Fruit fly (Drosophila melanogaster): Measurements from ENCODE around the gene CG43050.

Gene CG43050

dm6 chr2L:13145035-13145683 is 26.1 kb downstream of the CG43050 start (continued):
- TF ChIP-seq prd (optimal IDR thresholded peaks at IDR 0.05), result no peak
- peak; percentile 82 for TF ChIP-seq prd (GFP tag; IDR thresholded peaks at IDR 0.05)
- no peak for TF ChIP-seq bbx (GFP tag; IDR thresholded peaks at IDR 0.05; ENCODE audit: partially characterized antibody)
- TF ChIP-seq CG12299 (tag; optimal IDR thresholded peaks at IDR 0.05), result peak; percentile 15
- TF ChIP-seq CG3065 (GFP tag; optimal IDR thresholded peaks at IDR 0.05), result no peak
- TF ChIP-seq CG8765 (GFP tag; IDR thresholded peaks at IDR 0.05), result no peak
- TF ChIP-seq seq (GFP tag; IDR thresholded peaks at IDR 0.05), result peak; percentile 61; the same call in 1 of the 2 replicates
- peak; percentile 60 for TF ChIP-seq Camta (GFP tag; optimal IDR thresholded peaks at IDR 0.05)
- TF ChIP-seq grau (tag; optimal IDR thresholded peaks at IDR 0.05), result peak; percentile 85
- peak; percentile 73 for TF ChIP-seq Hmr (GFP tag; optimal IDR thresholded peaks at IDR 0.05)
- peak; percentile 49; the same call in 1 of the 2 replicates for TF ChIP-seq CG43689 (GFP tag; IDR thresholded peaks at IDR 0.05)
- TF ChIP-seq maf-S (GFP tag; optimal IDR thresholded peaks at IDR 0.05), result peak; percentile 78
- no peak for TF ChIP-seq wek (GFP tag; optimal IDR thresholded peaks at IDR 0.05)
- no peak for TF ChIP-seq CG34224 (GFP tag; IDR thresholded peaks at IDR 0.05; ENCODE audit: partially characterized antibody)
- TF ChIP-seq CG31388 (GFP tag; optimal IDR thresholded peaks at IDR 0.05), result no peak
- TF ChIP-seq ro (GFP tag; IDR thresholded peaks at IDR 0.05), result no peak
- TF ChIP-seq CG32772 (GFP tag; IDR thresholded peaks at IDR 0.05), result peak; percentile 47
- peak; percentile 48 for TF ChIP-seq CG17568 (GFP tag; optimal IDR thresholded peaks at IDR 0.05)
- TF ChIP-seq schlank (tag; optimal IDR thresholded peaks at IDR 0.05), result peak; percentile 6
- TF ChIP-seq Mad (GFP tag; optimal IDR thresholded peaks at IDR 0.05), result no peak
- peak; percentile 23 for TF ChIP-seq sima (GFP tag; optimal IDR thresholded peaks at IDR 0.05)
- no peak for TF ChIP-seq bigmax (GFP tag; optimal IDR thresholded peaks at IDR 0.05)
- TF ChIP-seq Fer3 (tag; optimal IDR thresholded peaks at IDR 0.05), result peak; percentile 87
- TF ChIP-seq nerfin-2 (GFP tag; IDR thresholded peaks at IDR 0.05; ENCODE audit: partially characterized antibody), result no peak
- TF ChIP-seq CG12155 (GFP tag; optimal IDR thresholded peaks at IDR 0.05), result peak; percentile 66
- TF ChIP-seq tap (tag; optimal IDR thresholded peaks at IDR 0.05), result peak; percentile 70
- peak; percentile 71 for TF ChIP-seq ERR (GFP tag; optimal IDR thresholded peaks at IDR 0.05)
- no peak for TF ChIP-seq CG15073 (GFP tag; optimal IDR thresholded peaks at IDR 0.05)
- TF ChIP-seq Hr39 (optimal IDR thresholded peaks at IDR 0.05), result no peak
- TF ChIP-seq CG17829 (tag; optimal IDR thresholded peaks at IDR 0.05), result peak; percentile 64
- peak; percentile 47 for TF ChIP-seq Deaf1 (tag; optimal IDR thresholded peaks at IDR 0.05)
- TF ChIP-seq ind (GFP tag; optimal IDR thresholded peaks at IDR 0.05), result peak; percentile 83
- TF ChIP-seq CG16863 (GFP tag; optimal IDR thresholded peaks at IDR 0.05), result peak; percentile 38
- peak; percentile 63 for TF ChIP-seq Side (GFP tag; optimal IDR thresholded peaks at IDR 0.05)
- peak; percentile 60 for TF ChIP-seq CHES-1-like (GFP tag; optimal IDR thresholded peaks at IDR 0.05)
- 0 out of 3 replicates have a peak, but pooled peaks have one; percentile 56 for TF ChIP-seq CG11560 (tag; IDR thresholded peaks at IDR 0.05)
- peak; percentile 71 for TF ChIP-seq sug (tag; optimal IDR thresholded peaks at IDR 0.05)
- peak in 1 of 2 experiments; percentile 17 for TF ChIP-seq Hr78 (GFP tag; optimal IDR thresholded peaks at IDR 0.05)
- no peak for TF ChIP-seq croc (GFP tag; conservative IDR thresholded peaks at IDR 0.05)
- TF ChIP-seq CG18599 (GFP tag; optimal IDR thresholded peaks at IDR 0.05), result peak; percentile 87
- no peak for TF ChIP-seq Lpt (GFP tag; optimal IDR thresholded peaks at IDR 0.05)
- 0 out of 3 replicates have a peak, but pooled peaks have one; percentile 40 for TF ChIP-seq CG3726 (GFP tag; IDR thresholded peaks at IDR 0.05)
- peak; percentile 65 for TF ChIP-seq CG4854 (GFP tag; optimal IDR thresholded peaks at IDR 0.05)
- TF ChIP-seq BEAF-32 (GFP tag; optimal IDR thresholded peaks at IDR 0.05), result no peak
- no peak for TF ChIP-seq grn (GFP tag; optimal IDR thresholded peaks at IDR 0.05)
- TF ChIP-seq CG9727 (GFP tag; optimal IDR thresholded peaks at IDR 0.05), result peak; percentile 73
- 0 out of 2 replicates have a peak, but pooled peaks have one; percentile 28 for TF ChIP-seq bowl (GFP tag; IDR thresholded peaks at IDR 0.05)
- peak; percentile 79 for TF ChIP-seq pho (GFP tag; optimal IDR thresholded peaks at IDR 0.05)
- TF ChIP-seq Doc3 (GFP tag; IDR thresholded peaks at IDR 0.05; ENCODE audit: partially characterized antibody), result no peak
- peak; percentile 82 for TF ChIP-seq ranshi (GFP tag; IDR thresholded peaks at IDR 0.05)

Data from whole organism, embryonic.